Fruit fly (Drosophila melanogaster) whole organism, embryonic: ENCODE measurements around the gene Epp.

Source experiments
- Ada2b ChIP-seq: fragments of 200-800 bp; sonication (Bioruptor generic); IDR thresholded peaks from 2 replicates; pipeline ENCODE4 v1.3.6; 2022; ENCODE audit warnings: missing biosample characterization, missing genetic modification characterization
- B-H1 ChIP-seq: fragments of 200-800 bp; sonication (Bioruptor generic); IDR thresholded peaks from 3 replicates; pipeline ENCODE4 v1.3.6; 2022; ENCODE audit warnings: missing biosample characterization, missing genetic modification characterization
- C15 ChIP-seq: fragments of 200-800 bp; sonication (Bioruptor generic); IDR thresholded peaks from 3 replicates; pipeline ENCODE4 v1.3.6; 2022; ENCODE audit warnings: missing biosample characterization, missing genetic modification characterization
- CG10267 ChIP-seq: fragments of 200-800 bp; sonication (Bioruptor generic); optimal IDR thresholded peaks from 2 replicates; lab custom pipeline; 2018; ENCODE audit warnings: missing biosample characterization, mild to moderate bottlenecking, missing genetic modification characterization, moderate library complexity
- CG10543 ChIP-seq: fragments of 200-800 bp; sonication (Bioruptor generic); optimal IDR thresholded peaks from 3 replicates; lab custom pipeline; 2017; ENCODE audit warnings: missing biosample characterization, mild to moderate bottlenecking, missing genetic modification characterization, moderate library complexity
- CG12942 ChIP-seq: fragments of 200-800 bp; sonication (Bioruptor generic); optimal IDR thresholded peaks from 3 replicates; lab custom pipeline; 2016; ENCODE audit warnings: missing biosample characterization, missing genetic modification characterization
- CG17186 ChIP-seq: fragments of 200-800 bp; sonication (Bioruptor generic); optimal IDR thresholded peaks from 3 replicates; lab custom pipeline; 2017; ENCODE audit warnings: missing biosample characterization, missing genetic modification reagents, missing genetic modification characterization
- CG17328 ChIP-seq: fragments of 200-800 bp; sonication (Bioruptor generic); IDR thresholded peaks from 2 replicates; pipeline ENCODE4 v1.3.6; 2022; ENCODE audit warnings: missing biosample characterization, missing genetic modification characterization
- CG32772 ChIP-seq: fragments of 200-800 bp; sonication (Bioruptor generic); IDR thresholded peaks from 2 replicates; pipeline ENCODE4 v1.3.6; 2022; ENCODE audit warnings: missing biosample characterization, missing genetic modification characterization
- CG33213 ChIP-seq: fragments of 200-800 bp; sonication (Bioruptor generic); optimal IDR thresholded peaks from 3 replicates; lab custom pipeline; 2016; ENCODE audit warnings: missing biosample characterization, missing genetic modification characterization
- CG4328 ChIP-seq: fragments of 200-800 bp; sonication (Bioruptor generic); optimal IDR thresholded peaks from 3 replicates; lab custom pipeline; 2017; ENCODE audit warnings: missing biosample characterization, missing genetic modification reagents, missing genetic modification characterization
- CG4424 ChIP-seq: fragments of 200-800 bp; sonication (Bioruptor generic); optimal IDR thresholded peaks from 3 replicates; lab custom pipeline; 2016; ENCODE audit warnings: missing biosample characterization, missing genetic modification characterization
- CG4707 ChIP-seq: fragments of 200-800 bp; sonication (Bioruptor generic); optimal IDR thresholded peaks from 2 replicates; lab custom pipeline; 2018; ENCODE audit warnings: missing biosample characterization, mild to moderate bottlenecking, missing genetic modification characterization, moderate library complexity
- CG7372 ChIP-seq: fragments of 200-800 bp; sonication (Bioruptor generic); IDR thresholded peaks from 2 replicates; pipeline ENCODE4 v1.3.6; 2022; ENCODE audit warnings: missing biosample characterization, missing genetic modification characterization
- CG7786 ChIP-seq: fragments of 200-800 bp; sonication (Bioruptor generic); optimal IDR thresholded peaks from 2 replicates; lab custom pipeline; 2016; ENCODE audit warnings: missing biosample characterization, missing genetic modification characterization
- CG7839 ChIP-seq: fragments of 200-800 bp; sonication (Bioruptor generic); optimal IDR thresholded peaks from 3 replicates; lab custom pipeline; 2018; ENCODE audit warnings: missing biosample characterization, mild to moderate bottlenecking, missing genetic modification characterization, moderate library complexity
- CG8290 ChIP-seq, 3 experiments: fragments of 200-800 bp; sonication (Bioruptor generic); optimal IDR thresholded peaks; 2 replicates each; lab custom pipeline; 2016 to 2019; ENCODE audit warnings: missing biosample characterization in 3 of 3, missing genetic modification characterization in 3 of 3, mild to moderate bottlenecking in 2 of 3, moderate library complexity in 1 of 3
- CG8388 ChIP-seq: fragments of 200-800 bp; sonication (Bioruptor generic); optimal IDR thresholded peaks from 2 replicates; lab custom pipeline; 2019; ENCODE audit warnings: missing biosample characterization, mild to moderate bottlenecking, missing genetic modification characterization, moderate library complexity
- CG8478 ChIP-seq: fragments of >200 bp; optimal IDR thresholded peaks from 2 replicates; lab custom pipeline; 2018
- CG9727 ChIP-seq: fragments of 200-800 bp; sonication (Bioruptor generic); optimal IDR thresholded peaks from 3 replicates; lab custom pipeline; 2017; ENCODE audit warnings: missing biosample characterization, mild to moderate bottlenecking, missing genetic modification characterization
- CG9797 ChIP-seq: fragments of 200-800 bp; sonication (Bioruptor generic); optimal IDR thresholded peaks from 3 replicates; lab custom pipeline; 2018; ENCODE audit warnings: missing biosample characterization, mild to moderate bottlenecking, missing genetic modification characterization
- Dp ChIP-seq: fragments of 200-800 bp; sonication (Bioruptor generic); optimal IDR thresholded peaks from 2 replicates; lab custom pipeline; 2018; ENCODE audit warnings: missing biosample characterization, mild to moderate bottlenecking, missing genetic modification characterization, moderate library complexity
- Dref ChIP-seq: fragments of 200-800 bp; sonication (Bioruptor generic); IDR thresholded peaks from 2 replicates; pipeline ENCODE4 v1.3.6; 2022; ENCODE audit warnings: missing biosample characterization, missing genetic modification characterization
- HHEX ChIP-seq: fragments of 200-800 bp; sonication (Bioruptor generic); optimal IDR thresholded peaks from 3 replicates; lab custom pipeline; 2017; ENCODE audit warnings: missing biosample characterization, mild to moderate bottlenecking, missing genetic modification characterization, missing genetic modification reagents
- Hey ChIP-seq: fragments of 200-800 bp; sonication (Bioruptor generic); optimal IDR thresholded peaks from 3 replicates; lab custom pipeline; 2018; ENCODE audit warnings: missing biosample characterization, mild to moderate bottlenecking, missing genetic modification characterization
- Hr51 ChIP-seq, 2 experiments: fragments of 200-800 bp; sonication (Bioruptor generic); optimal IDR thresholded peaks; 2 replicates in 1 of 2; 3 replicates in 1 of 2; lab custom pipeline; 2016 to 2018; ENCODE audit warnings: missing biosample characterization in 2 of 2, missing genetic modification characterization in 2 of 2, mild to moderate bottlenecking in 1 of 2, moderate library complexity in 1 of 2
- MBD-R2 ChIP-seq: fragments of 200-800 bp; sonication (Bioruptor generic); IDR thresholded peaks from 2 replicates; pipeline ENCODE4 v1.3.6; 2022; ENCODE audit warnings: missing biosample characterization, missing genetic modification characterization
- MESR4 ChIP-seq: fragments of 200-800 bp; sonication (Bioruptor generic); optimal IDR thresholded peaks from 2 replicates; lab custom pipeline; 2018; ENCODE audit warnings: missing biosample characterization, mild to moderate bottlenecking, missing genetic modification characterization, moderate library complexity
- Oaz ChIP-seq: fragments of 200-800 bp; sonication (Bioruptor generic); IDR thresholded peaks from 2 replicates; pipeline ENCODE4 v1.3.6; 2022; ENCODE audit warnings: missing biosample characterization, missing genetic modification characterization
- Pdp1 ChIP-seq, 2 experiments: fragments of 200-800 bp; sonication (Bioruptor generic); optimal IDR thresholded peaks; 3 replicates each; lab custom pipeline; 2016; ENCODE audit warnings: missing biosample characterization in 2 of 2, missing genetic modification characterization in 2 of 2, mild to moderate bottlenecking in 1 of 2, moderate library complexity in 1 of 2
- Sin3A ChIP-seq: fragments of >200 bp; optimal IDR thresholded peaks from 2 replicates; lab custom pipeline; 2018
- Vsx1 ChIP-seq: fragments of 200-800 bp; sonication (Bioruptor generic); optimal IDR thresholded peaks from 2 replicates; lab custom pipeline; 2017; ENCODE audit warnings: missing biosample characterization, mild to moderate bottlenecking, missing genetic modification characterization, missing genetic modification reagents
- ab ChIP-seq: fragments of 200-800 bp; sonication (Bioruptor generic); optimal IDR thresholded peaks from 2 replicates; lab custom pipeline; 2016; ENCODE audit warnings: missing biosample characterization, missing genetic modification characterization
- bsh ChIP-seq, 2 experiments: fragments of 200-800 bp; sonication (Bioruptor generic); optimal IDR thresholded peaks; 2 replicates each; lab custom pipeline; 2017 to 2018; ENCODE audit warnings: mild to moderate bottlenecking in 2 of 2, missing biosample characterization in 2 of 2, missing genetic modification characterization in 2 of 2, moderate library complexity in 1 of 2
- chif ChIP-seq, 2 experiments: fragments of 200-800 bp; sonication (Bioruptor generic); optimal IDR thresholded peaks; 3 replicates each; lab custom pipeline; 2016; ENCODE audit warnings: missing biosample characterization in 2 of 2, missing genetic modification characterization in 2 of 2
- crp ChIP-seq, 2 experiments: fragments of 200-800 bp; sonication (Bioruptor generic); optimal IDR thresholded peaks; 2 replicates in 1 of 2; 3 replicates in 1 of 2; lab custom pipeline; 2017; ENCODE audit warnings: missing biosample characterization in 2 of 2, missing genetic modification characterization in 2 of 2, mild to moderate bottlenecking in 1 of 2, moderate library complexity in 1 of 2
- fd3F ChIP-seq: fragments of 200-800 bp; sonication (Bioruptor generic); optimal IDR thresholded peaks from 2 replicates; lab custom pipeline; 2018; ENCODE audit warnings: missing biosample characterization, mild to moderate bottlenecking, missing genetic modification characterization, moderate library complexity
- ftz-f1 ChIP-seq: fragments of 200-800 bp; sonication (Bioruptor generic); optimal IDR thresholded peaks from 2 replicates; lab custom pipeline; 2016; ENCODE audit warnings: missing biosample characterization, missing genetic modification characterization
- hkb ChIP-seq, 2 experiments: fragments of 200-800 bp in 1 of 2; fragments of >200 bp in 1 of 2; sonication (Bioruptor generic) in 1 of 2; IDR thresholded peaks in 1 of 2; optimal IDR thresholded peaks in 1 of 2; 2 replicates each; pipeline versions ENCODE4 v1.3.6 to Lab custom; 2017 to 2022; ENCODE audit warnings: missing biosample characterization in 1 of 2, missing genetic modification characterization in 1 of 2
- lmd ChIP-seq: fragments of 200-800 bp; sonication (Bioruptor generic); IDR thresholded peaks from 2 replicates; pipeline ENCODE4 v1.3.6; 2022; ENCODE audit warnings: missing biosample characterization, missing genetic modification characterization
- otp ChIP-seq: fragments of 200-800 bp; sonication (Bioruptor generic); IDR thresholded peaks from 3 replicates; pipeline ENCODE4, ENCODE4 v1.3.6; 2022; ENCODE audit warnings: missing biosample characterization, missing genetic modification characterization
- rib ChIP-seq: fragments of 200-800 bp; sonication (Bioruptor generic); IDR thresholded peaks from 2 replicates; pipeline ENCODE4 v1.3.6; 2022; ENCODE audit warnings: missing biosample characterization, missing genetic modification characterization
- sc ChIP-seq, 3 experiments: fragments of >200 bp in 2 of 3; fragments of 200-800 bp in 1 of 3; sonication (Bioruptor generic) in 1 of 3; optimal IDR thresholded peaks; 2 replicates in 2 of 3; 3 replicates in 1 of 3; lab custom pipeline; 2017; ENCODE audit warnings: mild to moderate bottlenecking in 1 of 3, missing biosample characterization in 1 of 3, missing genetic modification characterization in 1 of 3, missing genetic modification reagents in 1 of 3
- schlank ChIP-seq: fragments of 200-800 bp; sonication (Bioruptor generic); optimal IDR thresholded peaks from 2 replicates; lab custom pipeline; 2018; ENCODE audit warnings: missing biosample characterization, mild to moderate bottlenecking, missing genetic modification characterization
- seq ChIP-seq: fragments of 200-800 bp; sonication (Bioruptor generic); IDR thresholded peaks from 2 replicates; pipeline ENCODE4 v1.3.6; 2022; ENCODE audit warnings: missing biosample characterization, missing genetic modification characterization
- sisA ChIP-seq: fragments of 200-800 bp; sonication (Bioruptor generic); IDR thresholded peaks from 2 replicates; pipeline ENCODE4 v1.3.6; 2022; ENCODE audit warnings: missing biosample characterization, missing genetic modification characterization
- ssp ChIP-seq: fragments of 200-800 bp; sonication (Bioruptor generic); IDR thresholded peaks from 2 replicates; pipeline ENCODE4 v1.3.6; 2022; ENCODE audit warnings: missing biosample characterization, missing genetic modification characterization
- tgo ChIP-seq: fragments of 200-800 bp; sonication (Bioruptor generic); IDR thresholded peaks from 3 replicates; pipeline ENCODE4 v1.3.6; 2022; ENCODE audit warnings: missing biosample characterization, missing genetic modification characterization

Gene Epp

dm6 chr3R:23958091-23958838, 34.5 kb downstream of the Epp start, which contains the start of the genes GluProRS and AP-1sigma (continued):
- TF ChIP-seq Dref (GFP tag; lab: Robert Waterston, UW) (peak; percentile 45), rib (GFP tag; lab: Robert Waterston, UW) (peak; percentile 92), chif (GFP tag; optimal IDR thresholded peaks at IDR 0.05; lab: Kevin White, UChicago) (peak; percentile 73 to 88), Vsx1 (peak; percentile 80), lmd (peak; percentile 97), Hr51 (GFP tag; optimal IDR thresholded peaks at IDR 0.05; lab: Kevin White, UChicago) (peak; percentile 84 to 88), ssp (GFP tag; lab: Robert Waterston, UW) (peak; percentile 91), sisA (GFP tag; lab: Robert Waterston, UW) (peak; percentile 97), tgo (GFP tag; lab: Robert Waterston, UW) (peak; percentile 98), CG4707 (GFP tag; lab: Kevin White, UChicago) (peak; percentile 96), CG9797 (GFP tag; lab: Kevin White, UChicago) (peak; percentile 27), MESR4 (GFP tag; lab: Kevin White, UChicago) (peak; percentile 94), seq (peak; percentile 91), CG12942 (GFP tag; lab: Kevin White, UChicago) (peak; percentile 92), CG8290 (GFP tag; optimal IDR thresholded peaks at IDR 0.05; lab: Kevin White, UChicago) (peak; percentile 82), CG8290 (tag; optimal IDR thresholded peaks at IDR 0.05; lab: Kevin White, UChicago) (peak in 1 of 2 experiments; percentile 82), hkb (optimal IDR thresholded peaks at IDR 0.05; lab: Kevin White, UChicago) (peak; percentile 16), hkb (GFP tag; IDR thresholded peaks at IDR 0.05; lab: Robert Waterston, UW) (peak; percentile 93), CG17328 (GFP tag; lab: Robert Waterston, UW) (peak; percentile 95), CG9727 (GFP tag; lab: Kevin White, UChicago) (peak; percentile 93), Oaz (GFP tag; lab: Robert Waterston, UW) (peak; percentile 93), ab (GFP tag; lab: Kevin White, UChicago) (peak; percentile 55), B-H1 (GFP tag; lab: Robert Waterston, UW) (peak; percentile 90), CG4424 (peak; percentile 92), Ada2b (GFP tag; lab: Robert Waterston, UW) (peak; percentile 95), Sin3A (lab: Kevin White, UChicago) (peak; percentile 99), sc (optimal IDR thresholded peaks at IDR 0.05; lab: Kevin White, UChicago) (no peak), sc (GFP tag; optimal IDR thresholded peaks at IDR 0.05; lab: Kevin White, UChicago) (peak; percentile 78), CG4328 (GFP tag; lab: Kevin White, UChicago) (peak; percentile 85), bsh (GFP tag; optimal IDR thresholded peaks at IDR 0.05; lab: Kevin White, UChicago) (peak in 1 of 2 experiments; percentile 87), CG17186 (GFP tag; lab: Kevin White, UChicago) (peak; percentile 58), CG10543 (GFP tag; lab: Kevin White, UChicago) (peak; percentile 82), HHEX (GFP tag; lab: Kevin White, UChicago) (peak; percentile 74), C15 (GFP tag; lab: Robert Waterston, UW) (peak; percentile 88; the same call in 2 of the 3 replicates), crp (GFP tag; optimal IDR thresholded peaks at IDR 0.05; lab: Kevin White, UChicago) (peak; percentile 4 to 78), CG32772 (GFP tag; lab: Robert Waterston, UW) (peak; percentile 97), MBD-R2 (GFP tag; lab: Robert Waterston, UW) (peak; percentile 95), Hey (tag; lab: Kevin White, UChicago) (peak; percentile 42), CG7839 (tag; lab: Kevin White, UChicago) (peak; percentile 89), otp (GFP tag; lab: Robert Waterston, UW) (peak; percentile 93), fd3F (GFP tag; lab: Kevin White, UChicago) (peak; percentile 84), CG33213 (GFP tag; lab: Kevin White, UChicago) (peak; percentile 79), CG8478 (lab: Kevin White, UChicago) (peak; percentile 69), CG7786 (GFP tag; lab: Kevin White, UChicago) (peak; percentile 82), schlank (tag; lab: Kevin White, UChicago) (peak; percentile 59), Pdp1 (GFP tag; optimal IDR thresholded peaks at IDR 0.05; lab: Kevin White, UChicago) (peak; percentile 77 to 92), ftz-f1 (peak; percentile 80), CG7372 (peak; percentile 94), CG8388 (GFP tag; lab: Kevin White, UChicago) (peak; percentile 83), CG10267 (tag; lab: Kevin White, UChicago) (peak; percentile 82), Dp (peak; percentile 14)
